Worm (Caenorhabditis elegans) whole organism, midembryonic: ENCODE measurements around the gene C46H3.1.

ENCODE experiments used
- T22C8.4 ChIP-seq: fragments of 200-800 bp; sonication (Bioruptor generic); IDR thresholded peaks from 2 replicates; pipeline ENCODE4 v1.3.6; 2022; ENCODE audit warnings: missing genetic modification characterization, missing compliant biosample characterization
- cog-1 ChIP-seq: sonication (generic microtip); optimal IDR thresholded peaks from 2 replicates; lab custom pipeline; 2016; ENCODE audit warnings: missing genetic modification characterization, missing compliant biosample characterization
- flt-1 ChIP-seq: fragments of 200-800 bp; sonication (Bioruptor generic); IDR thresholded peaks from 2 replicates; pipeline ENCODE4 v1.3.6; 2022; ENCODE audit warnings: missing genetic modification characterization, missing compliant biosample characterization
- klf-2 ChIP-seq: fragments of 200-800 bp; sonication (Bioruptor generic); conservative IDR thresholded peaks from 2 replicates; pipeline ENCODE4 v1.3.6; 2022; ENCODE audit warnings: missing genetic modification reagents, missing genetic modification characterization, missing compliant biosample characterization
- med-1 ChIP-seq: sonication (generic microtip); optimal IDR thresholded peaks from 2 replicates; lab custom pipeline; 2017; ENCODE audit warnings: missing genetic modification characterization, mild to moderate bottlenecking, missing compliant biosample characterization, antibody characterized with exemption, missing genetic modification reagents; ENCODE audit not compliant: insufficient read depth
- ref-1 ChIP-seq: fragments of 200-800 bp; sonication (Bioruptor generic); conservative IDR thresholded peaks from 2 replicates; pipeline ENCODE4 v1.3.6; 2022; ENCODE audit warnings: missing genetic modification reagents, missing genetic modification characterization, missing compliant biosample characterization
- tab-1 ChIP-seq: fragments of 200-800 bp; sonication (Bioruptor generic); IDR thresholded peaks from 2 replicates; pipeline ENCODE4 v1.3.6; 2022; ENCODE audit warnings: missing genetic modification characterization, missing compliant biosample characterization
- ztf-23 ChIP-seq: fragments of 200-800 bp; sonication (Bioruptor generic); IDR thresholded peaks from 2 replicates; pipeline ENCODE4 v1.3.6; 2022; ENCODE audit warnings: missing genetic modification reagents, missing genetic modification characterization, missing compliant biosample characterization
- ztf-29 ChIP-seq: fragments of 200-800 bp; sonication (Bioruptor generic); IDR thresholded peaks from 2 replicates; pipeline ENCODE4 v1.3.6; 2022; ENCODE audit warnings: missing genetic modification reagents, missing genetic modification characterization, missing compliant biosample characterization

DNA sequence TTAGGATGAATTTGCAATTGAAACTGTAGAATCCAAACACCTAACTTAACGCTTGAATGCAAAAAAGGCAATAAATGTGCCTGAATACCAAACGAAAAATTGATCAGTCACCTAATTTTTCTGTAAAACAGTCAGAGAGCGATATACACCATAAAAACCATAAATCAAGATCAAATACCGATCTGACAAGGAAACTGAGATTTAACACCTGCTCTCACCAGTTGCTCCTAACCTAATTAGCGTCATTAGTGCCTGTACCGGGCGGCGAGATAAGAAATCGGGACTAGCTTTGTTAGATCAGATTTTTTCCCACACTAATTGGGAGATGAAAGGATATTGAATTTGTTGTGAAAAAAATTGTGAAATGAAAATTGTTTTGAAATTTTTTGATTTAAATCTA, 13.9 kb downstream of the C46H3.1 start:
- no peak for TF ChIP-seq flt-1
- TF ChIP-seq ref-1 (GFP tag; lab: Robert Waterston, UW): no peak
- TF ChIP-seq ztf-23 (GFP tag; lab: Robert Waterston, UW): no peak
- TF ChIP-seq cog-1 (tag; lab: Kevin White, UChicago): no peak
- TF ChIP-seq tab-1 (GFP tag; lab: Robert Waterston, UW): no peak
- no peak for TF ChIP-seq med-1 (GFP tag; lab: Kevin White, UChicago)
- TF ChIP-seq klf-2 (GFP tag; lab: Robert Waterston, UW): no peak
- no peak for TF ChIP-seq ztf-29
- TF ChIP-seq T22C8.4 (GFP tag; lab: Robert Waterston, UW): no peak
